Worm (Caenorhabditis elegans) whole organism, L2 larva: ENCODE data around the gene F07C4.10.

Source experiments
- C34F6.9 ChIP-seq: fragments of 150-350 bp; optimal IDR thresholded peaks from 2 replicates; lab custom pipeline; 2014; ENCODE audit warnings: missing biosample characterization, missing genetic modification characterization
- ZK546.5 ChIP-seq: sonication (generic microtip); optimal IDR thresholded peaks from 2 replicates; lab custom pipeline; 2017; ENCODE audit warnings: missing biosample characterization, missing genetic modification characterization
- aly-2 ChIP-seq: fragments of 150-350 bp; optimal IDR thresholded peaks from 2 replicates; lab custom pipeline; 2014; ENCODE audit warnings: missing biosample characterization, missing genetic modification characterization
- blmp-1 ChIP-seq: sonication (generic microtip); optimal IDR thresholded peaks from 2 replicates; lab custom pipeline; 2017; ENCODE audit warnings: missing genetic modification characterization, mild to moderate bottlenecking, missing compliant biosample characterization, antibody characterized with exemption, moderate library complexity; ENCODE audit not compliant: insufficient read depth
- crh-2 ChIP-seq: sonication (generic microtip); optimal IDR thresholded peaks from 2 replicates; lab custom pipeline; 2017; ENCODE audit warnings: missing biosample characterization, missing genetic modification characterization
- dmd-4 ChIP-seq: sonication (generic microtip); optimal IDR thresholded peaks from 2 replicates; lab custom pipeline; 2017; ENCODE audit warnings: missing biosample characterization, missing genetic modification characterization
- elt-3 ChIP-seq: sonication (generic microtip); optimal IDR thresholded peaks from 2 replicates; lab custom pipeline; 2017; ENCODE audit warnings: missing biosample characterization, missing genetic modification characterization
- gmeb-1 ChIP-seq: fragments of 150-350 bp; optimal IDR thresholded peaks from 2 replicates; lab custom pipeline; 2014; ENCODE audit warnings: missing biosample characterization, missing genetic modification characterization
- mab-5 ChIP-seq: fragments of 150-350 bp; optimal IDR thresholded peaks from 2 replicates; lab custom pipeline; 2014; ENCODE audit warnings: missing biosample characterization, missing genetic modification characterization
- mdl-1 ChIP-seq, 2 experiments: fragments of 150-350 bp in 1 of 2; sonication (generic microtip) in 1 of 2; optimal IDR thresholded peaks; 2 replicates each; lab custom pipeline; 2017; ENCODE audit warnings: missing biosample characterization in 2 of 2, missing genetic modification characterization in 2 of 2
- nhr-10 ChIP-seq: sonication (generic microtip); optimal IDR thresholded peaks from 2 replicates; lab custom pipeline; 2017; ENCODE audit warnings: missing biosample characterization, missing genetic modification characterization
- nhr-237 ChIP-seq: fragments of 150-350 bp; optimal IDR thresholded peaks from 2 replicates; lab custom pipeline; 2014; ENCODE audit warnings: missing biosample characterization, missing genetic modification characterization
- nhr-6 ChIP-seq: fragments of 150-350 bp; optimal IDR thresholded peaks from 2 replicates; lab custom pipeline; 2014; ENCODE audit warnings: missing biosample characterization, missing genetic modification characterization
- peb-1 ChIP-seq: fragments of 150-350 bp; optimal IDR thresholded peaks from 2 replicates; lab custom pipeline; 2014; ENCODE audit warnings: missing biosample characterization, missing genetic modification characterization
- sma-3 ChIP-seq: sonication (generic microtip); optimal IDR thresholded peaks from 2 replicates; lab custom pipeline; 2016; ENCODE audit warnings: missing genetic modification reagents, missing genetic modification characterization, missing compliant biosample characterization
- snpc-4 ChIP-seq: fragments of 150-350 bp; optimal IDR thresholded peaks from 2 replicates; lab custom pipeline; 2014; ENCODE audit warnings: missing biosample characterization, missing genetic modification characterization
- ztf-4 ChIP-seq: fragments of 150-350 bp; optimal IDR thresholded peaks from 2 replicates; lab custom pipeline; 2014; ENCODE audit warnings: missing biosample characterization, missing genetic modification characterization

Gene F07C4.10

DNA sequence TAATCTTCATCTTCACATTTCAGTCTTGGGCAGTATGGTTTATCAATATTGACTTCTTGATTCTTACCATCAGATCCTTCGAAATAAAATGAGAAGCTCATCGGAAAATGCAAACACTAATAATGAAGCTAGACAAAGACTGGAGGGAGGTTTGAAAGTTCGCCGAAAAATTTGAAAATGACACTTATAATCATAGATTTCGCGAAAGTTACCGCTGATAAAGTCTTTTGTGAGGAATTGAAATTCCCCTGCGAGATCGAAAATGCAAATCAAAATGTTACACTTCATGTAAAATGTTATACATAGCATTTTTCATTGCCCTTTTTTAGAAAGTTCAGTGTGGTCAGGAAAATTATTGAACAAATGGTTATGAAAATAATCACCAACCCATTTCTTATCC, 41.4 kb downstream of the F07C4.10 start, which contains the start of gene C50E3.7:
C50E3.7 (minus strand) TSS at position 101 of the 400 bp plus-strand sequence.
- TF ChIP-seq nhr-6 (no peak), gmeb-1 (tag; lab: Kevin White, UChicago) (no peak), mdl-1 (tag; optimal IDR thresholded peaks at IDR 0.05; lab: Kevin White, UChicago) (no peak), dmd-4 (tag; lab: Kevin White, UChicago) (no peak), blmp-1 (no peak)

DNA sequence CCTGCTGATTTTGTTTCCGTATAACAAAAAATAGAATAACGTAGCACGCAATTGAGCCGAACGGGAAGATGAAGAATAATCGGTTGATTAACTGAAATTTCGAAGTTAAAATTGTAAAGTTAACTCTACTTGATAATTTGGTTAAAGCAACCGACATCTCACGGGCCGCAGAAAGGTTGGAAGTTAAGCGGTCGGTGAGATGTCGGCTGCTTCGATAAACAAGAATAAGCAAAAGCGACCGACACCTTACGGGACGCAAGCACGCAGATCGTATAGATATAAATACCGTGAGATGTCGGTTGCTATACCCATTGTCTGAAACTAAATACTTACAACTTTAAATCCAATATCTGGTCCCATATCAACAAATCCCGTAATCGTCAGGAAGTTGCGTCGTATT, 44.6 kb downstream of the F07C4.10 start:
- TF ChIP-seq aly-2 (no peak), C34F6.9 (tag; lab: Kevin White, UChicago) (no peak), mab-5 (tag; lab: Kevin White, UChicago) (no peak), snpc-4 (tag; lab: Kevin White, UChicago) (peak; percentile 24)

DNA sequence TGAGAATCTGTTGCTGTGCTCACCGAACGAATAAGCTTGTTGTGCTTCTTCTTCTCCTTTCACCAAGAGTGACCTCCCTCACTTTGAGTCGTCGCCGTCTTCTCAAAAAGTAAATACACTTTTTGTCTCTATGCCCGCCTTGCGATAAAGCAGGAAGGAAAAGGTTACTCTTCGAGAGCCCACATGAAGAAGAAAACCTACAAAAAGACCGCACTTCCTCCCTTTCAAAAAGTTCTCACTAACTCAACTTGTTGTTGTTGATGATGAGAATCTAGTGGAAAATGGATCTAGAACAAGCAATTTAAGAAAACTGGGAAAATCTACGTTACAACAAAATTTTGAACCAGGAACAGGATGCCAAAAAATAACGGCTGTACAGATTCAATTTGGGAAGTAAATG, 49.2 kb downstream of the F07C4.10 start, which contains the start of gene C50E3.6:
C50E3.6 (minus strand) TSS at position 101 of the 400 bp plus-strand sequence.
- no peak for TF ChIP-seq peb-1 (tag; lab: Kevin White, UChicago)
- TF ChIP-seq nhr-10 (tag; lab: Kevin White, UChicago): no peak
- no peak for TF ChIP-seq crh-2 (tag; lab: Kevin White, UChicago)
- TF ChIP-seq ZK546.5 (tag; lab: Kevin White, UChicago): no peak
- no peak for TF ChIP-seq sma-3 (GFP tag; lab: Kevin White, UChicago)
- no peak for TF ChIP-seq ztf-4 (tag; lab: Kevin White, UChicago)
- no peak for TF ChIP-seq dmd-4 (tag; lab: Kevin White, UChicago)
- no peak for TF ChIP-seq aly-2
- no peak for TF ChIP-seq nhr-237
- no peak for TF ChIP-seq mdl-1 (tag; optimal IDR thresholded peaks at IDR 0.05; lab: Kevin White, UChicago)
- no peak for TF ChIP-seq elt-3 (tag; lab: Kevin White, UChicago)
- TF ChIP-seq, all 48 proteins: peak for 0
